Worm (Caenorhabditis elegans): ENCODE results near the gene K12H4.2.

DNA sequence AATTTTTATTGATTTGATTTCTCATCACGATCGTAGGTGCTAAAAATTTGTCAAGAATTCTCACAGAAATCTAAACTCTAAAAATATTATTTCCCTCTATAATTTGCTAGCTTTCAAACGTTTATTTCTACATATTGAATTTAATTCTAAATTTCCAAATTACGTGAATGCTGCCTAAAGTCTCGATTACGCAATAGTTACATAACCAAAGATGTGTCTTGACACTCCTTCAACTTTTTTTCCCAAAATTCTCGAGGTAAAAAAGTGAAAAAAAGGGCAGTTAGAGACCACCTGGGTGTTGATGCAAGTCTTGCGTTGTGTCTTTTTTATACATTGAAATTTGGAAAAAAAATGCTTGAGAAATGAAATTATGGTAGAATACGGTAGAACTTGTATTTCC lies 4.3 kb downstream of the K12H4.2 start:
- no peak for TF ChIP-seq pha-4 (GFP tag; IDR thresholded peaks at IDR 0.05)
- no peak for TF ChIP-seq pha-4 (tag; optimal IDR thresholded peaks at IDR 0.05)
- no peak for TF ChIP-seq daf-16 (GFP tag; optimal IDR thresholded peaks at IDR 0.05)
- no peak for TF ChIP-seq daf-16 (tag; optimal IDR thresholded peaks at IDR 0.05)
- TF ChIP-seq dmd-6 (GFP tag; IDR thresholded peaks at IDR 0.05), result no peak

All from whole organism, L4 larva.